Fruit fly (Drosophila melanogaster) whole organism, wandering third instar larva: ENCODE measurements around the gene Nup358.

Experiments used
- Abd-B ChIP-seq: fragments of >200 bp; optimal IDR thresholded peaks from 2 replicates; lab custom pipeline; 2017; ENCODE audit warnings: missing biosample characterization, missing genetic modification characterization
- CG32264 ChIP-seq: fragments of 200-800 bp; sonication (Bioruptor generic); optimal IDR thresholded peaks from 2 replicates; lab custom pipeline; 2016; ENCODE audit warnings: missing biosample characterization, missing genetic modification characterization
- CG9705 ChIP-seq: fragments of 200-800 bp; sonication (Bioruptor generic); optimal IDR thresholded peaks from 2 replicates; lab custom pipeline; 2018; ENCODE audit warnings: missing biosample characterization, mild to moderate bottlenecking, missing genetic modification characterization
- CrebA ChIP-seq: fragments of 200-800 bp; sonication (Bioruptor generic); optimal IDR thresholded peaks from 2 replicates; lab custom pipeline; 2016; ENCODE audit warnings: missing biosample characterization, mild to moderate bottlenecking, missing genetic modification characterization, borderline replicate concordance
- Dfd ChIP-seq: fragments of >200 bp; optimal IDR thresholded peaks from 2 replicates; lab custom pipeline; 2017; ENCODE audit warnings: missing biosample characterization, missing genetic modification characterization
- Dif ChIP-seq: fragments of 200-275, 200-300 bp; sonication (Bioruptor generic); optimal IDR thresholded peaks from 2 replicates; lab custom pipeline; 2018; ENCODE audit warnings: missing biosample characterization, missing genetic modification characterization; ENCODE audit not compliant: partially characterized antibody
- GATAd ChIP-seq: sonication (Bioruptor generic); optimal IDR thresholded peaks from 2 replicates; lab custom pipeline; 2016; ENCODE audit warnings: missing biosample characterization, missing genetic modification characterization
- HLH106 ChIP-seq: fragments of 200-800 bp; optimal IDR thresholded peaks from 3 replicates; lab custom pipeline; 2019; ENCODE audit warnings: missing biosample characterization, mild to moderate bottlenecking, missing genetic modification characterization, moderate library complexity
- Hnf4 ChIP-seq: fragments of 200-800 bp; sonication (Bioruptor generic); optimal IDR thresholded peaks from 2 replicates; lab custom pipeline; 2016; ENCODE audit warnings: missing biosample characterization, mild to moderate bottlenecking, missing genetic modification characterization
- Hr78 ChIP-seq: fragments of >200 bp; optimal IDR thresholded peaks from 2 replicates; lab custom pipeline; 2017; ENCODE audit warnings: missing biosample characterization, missing genetic modification characterization
- Hr83 ChIP-seq: fragments of 200-300 bp; sonication (Bioruptor generic); optimal IDR thresholded peaks from 2 replicates; lab custom pipeline; 2016; ENCODE audit warnings: missing biosample characterization, mild to moderate bottlenecking, missing genetic modification characterization, moderate library complexity; ENCODE audit not compliant: poor library complexity, severe bottlenecking
- Jra ChIP-seq: sonication (Bioruptor generic); optimal IDR thresholded peaks from 2 replicates; lab custom pipeline; 2016; ENCODE audit warnings: missing biosample characterization, missing genetic modification characterization
- Mio ChIP-seq: sonication (Bioruptor generic); optimal IDR thresholded peaks from 2 replicates; lab custom pipeline; 2016; ENCODE audit warnings: missing biosample characterization, missing genetic modification characterization
- Myc ChIP-seq: fragments of >200 bp; optimal IDR thresholded peaks from 2 replicates; lab custom pipeline; 2017
- N ChIP-seq: fragments of >200 bp; optimal IDR thresholded peaks from 2 replicates; lab custom pipeline; 2018; ENCODE audit warnings: missing biosample characterization, missing external identifiers, missing genetic modification characterization
- OdsH ChIP-seq: fragments of 200-800 bp; sonication (Bioruptor generic); optimal IDR thresholded peaks from 2 replicates; lab custom pipeline; 2016; ENCODE audit warnings: missing biosample characterization, mild to moderate bottlenecking, missing genetic modification characterization
- Rel ChIP-seq, 2 experiments: fragments of 200-800 bp; sonication (Bioruptor generic) in 1 of 2; optimal IDR thresholded peaks; 2 replicates in 1 of 2; 3 replicates in 1 of 2; lab custom pipeline; 2016 to 2019; ENCODE audit warnings: mild to moderate bottlenecking in 2 of 2, missing biosample characterization in 2 of 2, missing genetic modification characterization in 2 of 2, moderate library complexity in 1 of 2
- Sp1 ChIP-seq: fragments of 200-800 bp; sonication (Bioruptor generic); optimal IDR thresholded peaks from 3 replicates; lab custom pipeline; 2019; ENCODE audit warnings: missing biosample characterization, mild to moderate bottlenecking, missing genetic modification characterization, moderate library complexity
- Vsx2 ChIP-seq: fragments of 200-300, 225-300 bp; sonication (Bioruptor generic); optimal IDR thresholded peaks from 2 replicates; lab custom pipeline; 2018; ENCODE audit warnings: missing biosample characterization, missing genetic modification characterization; ENCODE audit not compliant: partially characterized antibody
- br ChIP-seq: fragments of 200-800 bp; sonication (Bioruptor generic); optimal IDR thresholded peaks from 2 replicates; lab custom pipeline; 2016; ENCODE audit warnings: missing biosample characterization, missing genetic modification characterization
- brk ChIP-seq: fragments of 200-800 bp; sonication (Bioruptor generic); optimal IDR thresholded peaks from 2 replicates; lab custom pipeline; 2016; ENCODE audit warnings: missing biosample characterization, mild to moderate bottlenecking, missing genetic modification characterization
- dl ChIP-seq, 2 experiments: fragments of 175-275, 200-275 bp in 1 of 2; fragments of 200-275 bp in 1 of 2; sonication (Bioruptor generic); optimal IDR thresholded peaks; lab custom pipeline; 2018; ENCODE audit warnings: mild to moderate bottlenecking in 2 of 2, missing biosample characterization in 2 of 2, missing genetic modification characterization in 2 of 2, moderate library complexity in 2 of 2; ENCODE audit not compliant: partially characterized antibody in 2 of 2, insufficient read depth in 1 of 2
- dmrt93B ChIP-seq: fragments of 200-800 bp; sonication (Bioruptor generic); optimal IDR thresholded peaks from 2 replicates; lab custom pipeline; 2018; ENCODE audit warnings: missing biosample characterization, mild to moderate bottlenecking, missing genetic modification characterization
- dsf ChIP-seq: sonication (Bioruptor generic); optimal IDR thresholded peaks from 2 replicates; lab custom pipeline; 2016; ENCODE audit warnings: missing biosample characterization, missing genetic modification characterization, borderline replicate concordance
- ey ChIP-seq: fragments of 200-800 bp; sonication (Bioruptor generic); optimal IDR thresholded peaks from 2 replicates; lab custom pipeline; 2016; ENCODE audit warnings: missing biosample characterization, missing genetic modification characterization
- foxo ChIP-seq, 2 experiments: fragments of 200-800 bp; sonication (Bioruptor generic); optimal IDR thresholded peaks; 2 replicates in 1 of 2; 3 replicates in 1 of 2; lab custom pipeline; 2016 to 2017; ENCODE audit warnings: missing biosample characterization in 2 of 2, missing genetic modification characterization in 2 of 2
- fru ChIP-seq: fragments of 200-800 bp; sonication (Bioruptor generic); optimal IDR thresholded peaks from 3 replicates; lab custom pipeline; 2016; ENCODE audit warnings: missing biosample characterization, mild to moderate bottlenecking, missing genetic modification characterization
- h ChIP-seq: fragments of 200-800 bp; sonication (Bioruptor generic); optimal IDR thresholded peaks from 3 replicates; lab custom pipeline; 2016; ENCODE audit warnings: missing biosample characterization, mild to moderate bottlenecking, missing genetic modification characterization
- jim ChIP-seq: fragments of 175-275, 200-325 bp; sonication (Bioruptor generic); optimal IDR thresholded peaks from 2 replicates; lab custom pipeline; 2016; ENCODE audit warnings: missing biosample characterization, mild to moderate bottlenecking, missing genetic modification characterization
- lola ChIP-seq: fragments of >200 bp; optimal IDR thresholded peaks from 2 replicates; lab custom pipeline; 2017; ENCODE audit warnings: missing biosample characterization, missing genetic modification characterization
- pan ChIP-seq: fragments of >200 bp; optimal IDR thresholded peaks from 2 replicates; lab custom pipeline; 2017
- psq ChIP-seq: fragments of 200-800 bp; sonication (Bioruptor generic); optimal IDR thresholded peaks from 3 replicates; lab custom pipeline; 2017; ENCODE audit warnings: missing biosample characterization, mild to moderate bottlenecking, missing genetic modification characterization, moderate library complexity
- rgr ChIP-seq: fragments of 200-800 bp; sonication (Bioruptor generic); optimal IDR thresholded peaks from 3 replicates; lab custom pipeline; 2016; ENCODE audit warnings: missing biosample characterization, mild to moderate bottlenecking, missing genetic modification characterization
- sage ChIP-seq: fragments of 200-800 bp; sonication (Bioruptor generic); optimal IDR thresholded peaks from 2 replicates; lab custom pipeline; 2016; ENCODE audit warnings: missing biosample characterization, mild to moderate bottlenecking, missing genetic modification characterization
- sv ChIP-seq: fragments of 200-800 bp; sonication (Bioruptor generic); optimal IDR thresholded peaks from 3 replicates; lab custom pipeline; 2016; ENCODE audit warnings: missing biosample characterization, missing genetic modification characterization
- tai ChIP-seq: sonication (Bioruptor generic); optimal IDR thresholded peaks from 2 replicates; lab custom pipeline; 2016; ENCODE audit warnings: missing biosample characterization, missing genetic modification characterization
- usp ChIP-seq: fragments of >200 bp; optimal IDR thresholded peaks from 2 replicates; lab custom pipeline; 2017; ENCODE audit warnings: missing biosample characterization, missing genetic modification characterization
- woc ChIP-seq: sonication (Bioruptor generic); optimal IDR thresholded peaks from 2 replicates; lab custom pipeline; 2016; ENCODE audit warnings: missing biosample characterization, mild to moderate bottlenecking, missing genetic modification characterization

The Nup358 gene

dm6 chr3R:25247379-25247869 lies 1.7 kb upstream of the Nup358 start, which contains the start of the genes RpS27 and Nup37 (continued):
- TF ChIP-seq ey (GFP tag; lab: Kevin White, UChicago) (peak; percentile 90), CrebA (GFP tag; lab: Kevin White, UChicago) (no peak), jim (GFP tag; lab: Kevin White, UChicago) (peak; percentile 7), Jra (GFP tag; lab: Kevin White, UChicago) (no peak), HLH106 (tag; lab: Kevin White, UChicago) (peak; percentile 96), Myc (lab: Kevin White, UChicago) (peak; percentile 25), Sp1 (GFP tag; lab: Kevin White, UChicago) (peak; percentile 97), N (no peak)

dm6 chr3R:25258628-25259240 lies 9.6 kb downstream of the Nup358 start, which contains the start of gene CG11857:
Gene CG11857, plus strand, starts transcription at chr3R:25258898.
- TF ChIP-seq br (GFP tag; lab: Kevin White, UChicago) (peak; percentile 96), sv (peak; percentile 98), brk (GFP tag; lab: Kevin White, UChicago) (no peak), usp (no peak), Abd-B (GFP tag; lab: Kevin White, UChicago) (no peak), lola (GFP tag; lab: Kevin White, UChicago) (no peak), Dfd (GFP tag; lab: Kevin White, UChicago) (no peak), N (no peak), tai (GFP tag; lab: Kevin White, UChicago) (no peak), dl (GFP tag; optimal IDR thresholded peaks at IDR 0.05; lab: Kevin White, UChicago; ENCODE audit: insufficient read depth in 1 of 2, partially characterized antibody in 2 of 2) (no peak), HLH106 (tag; lab: Kevin White, UChicago) (peak; percentile 98), dmrt93B (GFP tag; lab: Kevin White, UChicago) (peak; percentile 96), Jra (GFP tag; lab: Kevin White, UChicago) (peak; percentile 98), CG9705 (GFP tag; lab: Kevin White, UChicago) (peak; percentile 95), pan (lab: Kevin White, UChicago) (no peak), foxo (GFP tag; optimal IDR thresholded peaks at IDR 0.05; lab: Kevin White, UChicago) (peak; percentile 89 to 98), GATAd (GFP tag; lab: Kevin White, UChicago) (peak; percentile 94), Myc (lab: Kevin White, UChicago) (peak; percentile 25), h (GFP tag; lab: Kevin White, UChicago) (peak; percentile 99), jim (GFP tag; lab: Kevin White, UChicago) (peak; percentile 43), rgr (peak; percentile 98), Vsx2 (GFP tag; lab: Kevin White, UChicago) (no peak), CrebA (GFP tag; lab: Kevin White, UChicago) (no peak), Hnf4 (GFP tag; lab: Kevin White, UChicago) (peak; percentile 99), CG32264 (peak; percentile 93), Dif (GFP tag; lab: Kevin White, UChicago) (no peak), OdsH (GFP tag; lab: Kevin White, UChicago) (peak; percentile 96), sage (GFP tag; lab: Kevin White, UChicago) (no peak), Hr83 (GFP tag; lab: Kevin White, UChicago) (peak; percentile 96), Hr78 (GFP tag; lab: Kevin White, UChicago) (no peak), Sp1 (GFP tag; lab: Kevin White, UChicago) (peak; percentile 96), Rel (GFP tag; optimal IDR thresholded peaks at IDR 0.05; lab: Kevin White, UChicago) (peak; percentile 40), Rel (tag; optimal IDR thresholded peaks at IDR 0.05; lab: Kevin White, UChicago) (peak; percentile 82), fru (GFP tag; lab: Kevin White, UChicago) (peak; percentile 97), psq (peak; percentile 94), Mio (GFP tag; lab: Kevin White, UChicago) (peak; percentile 79), dsf (peak; percentile 94), ey (GFP tag; lab: Kevin White, UChicago) (peak; percentile 97), woc (GFP tag; lab: Kevin White, UChicago) (peak; percentile 97)
